Worm (Caenorhabditis elegans) whole organism, young adult: Measurements from ENCODE around the gene nhr-128.
A peak's percentile ranks its signal among the peaks of the same experiment; 100 is the strongest.

Experiments
- D2030.7 ChIP-seq: fragments of 200-800 bp; sonication (Bioruptor generic); IDR thresholded peaks from 2 replicates; pipeline ENCODE4 v1.3.6; 2022; ENCODE audit warnings: missing genetic modification reagents, missing genetic modification characterization, missing compliant biosample characterization
- F10E7.11 ChIP-seq: sonication (generic microtip); optimal IDR thresholded peaks from 2 replicates; lab custom pipeline; 2017; ENCODE audit warnings: mild to moderate bottlenecking, missing genetic modification characterization, moderate library complexity, missing compliant biosample characterization
- F22D6.2 ChIP-seq: sonication (generic microtip); optimal IDR thresholded peaks from 2 replicates; lab custom pipeline; 2016; ENCODE audit warnings: mild to moderate bottlenecking, missing genetic modification characterization, missing compliant biosample characterization
- F37B4.10 ChIP-seq: fragments of 200-800 bp; sonication (Bioruptor generic); IDR thresholded peaks from 2 replicates; pipeline ENCODE4 v1.3.6; 2022; ENCODE audit warnings: missing genetic modification characterization, missing compliant biosample characterization
- F39B2.1 ChIP-seq: fragments of 200-800 bp; sonication (Bioruptor generic); IDR thresholded peaks from 2 replicates; pipeline ENCODE4 v1.3.6; 2022; ENCODE audit warnings: missing genetic modification reagents, missing genetic modification characterization, missing compliant biosample characterization
- F52B5.7 ChIP-seq: sonication (generic microtip); optimal IDR thresholded peaks from 2 replicates; lab custom pipeline; 2016; ENCODE audit warnings: mild to moderate bottlenecking, missing genetic modification characterization, missing compliant biosample characterization
- Y53F4B.3 ChIP-seq: fragments of 200-800 bp; sonication (Bioruptor generic); IDR thresholded peaks from 2 replicates; pipeline ENCODE4 v1.3.6; 2022; ENCODE audit warnings: missing genetic modification reagents, missing genetic modification characterization, missing compliant biosample characterization
- Y53G8AR.9 ChIP-seq: fragments of 200-800 bp; sonication (Bioruptor generic); conservative IDR thresholded peaks from 2 replicates; pipeline ENCODE4 v1.3.6; 2022; ENCODE audit warnings: missing genetic modification reagents, missing genetic modification characterization, missing compliant biosample characterization
- Y56A3A.18 ChIP-seq: fragments of 200-800 bp; sonication (Bioruptor generic); IDR thresholded peaks from 2 replicates; pipeline ENCODE4 v1.3.6; 2022; ENCODE audit warnings: missing genetic modification reagents, missing genetic modification characterization, missing compliant biosample characterization
- ama-1 ChIP-seq, 3 experiments: fragments of 150-350 bp in 1 of 3; sonication (generic microtip) in 2 of 3; optimal IDR thresholded peaks; 2 replicates each; lab custom pipeline; 2014 to 2018; ENCODE audit warnings: missing biosample characterization in 2 of 3, missing genetic modification characterization in 2 of 3, missing genetic modification reagents in 2 of 3
- atf-7 ChIP-seq: sonication (generic microtip); optimal IDR thresholded peaks from 2 replicates; lab custom pipeline; 2017; ENCODE audit warnings: mild to moderate bottlenecking, missing genetic modification characterization, missing compliant biosample characterization
- attf-5 ChIP-seq: fragments of 200-800 bp; sonication (Bioruptor generic); optimal IDR thresholded peaks from 2 replicates; lab custom pipeline; 2018; ENCODE audit warnings: mild to moderate bottlenecking, missing genetic modification characterization, missing compliant biosample characterization
- cebp-1 ChIP-seq, 2 experiments: fragments of 200-800 bp in 1 of 2; sonication (Bioruptor generic) in 1 of 2; sonication (generic microtip) in 1 of 2; IDR thresholded peaks in 1 of 2; optimal IDR thresholded peaks in 1 of 2; 2 replicates each; pipeline versions ENCODE4 v1.3.6 to Lab custom; 2017 to 2022; ENCODE audit warnings: missing compliant biosample characterization in 2 of 2, missing genetic modification characterization in 2 of 2, mild to moderate bottlenecking in 1 of 2, missing genetic modification reagents in 1 of 2, moderate library complexity in 1 of 2
- efl-1 ChIP-seq: fragments of 150-350 bp; optimal IDR thresholded peaks from 2 replicates; lab custom pipeline; 2014; ENCODE audit warnings: missing biosample characterization, missing genetic modification reagents, missing genetic modification characterization
- egrh-3 ChIP-seq: fragments of 200-800 bp; sonication (Bioruptor generic); IDR thresholded peaks from 2 replicates; pipeline ENCODE4 v1.3.6; 2022; ENCODE audit warnings: missing genetic modification reagents, missing genetic modification characterization, missing compliant biosample characterization
- gei-17 ChIP-seq: fragments of 200-800 bp; sonication (Bioruptor generic); optimal IDR thresholded peaks from 2 replicates; lab custom pipeline; 2018; ENCODE audit warnings: mild to moderate bottlenecking, missing genetic modification characterization, missing compliant biosample characterization
- hlh-26 ChIP-seq: fragments of 200-800 bp; sonication (Bioruptor generic); conservative IDR thresholded peaks from 2 replicates; pipeline ENCODE4 v1.3.6; 2022; ENCODE audit warnings: missing genetic modification reagents, missing genetic modification characterization, missing compliant biosample characterization
- hmg-1.2 ChIP-seq: fragments of 200-800 bp; sonication (Bioruptor generic); IDR thresholded peaks from 2 replicates; pipeline ENCODE4 v1.3.6; 2022; ENCODE audit warnings: missing genetic modification reagents, missing genetic modification characterization, missing compliant biosample characterization
- let-526 ChIP-seq: fragments of 200-800 bp; sonication (Bioruptor generic); IDR thresholded peaks from 2 replicates; pipeline ENCODE4 v1.3.6; 2022; ENCODE audit warnings: missing genetic modification reagents, missing genetic modification characterization, missing compliant biosample characterization
- lin-26 ChIP-seq: fragments of 200-800 bp; sonication (Bioruptor generic); IDR thresholded peaks from 2 replicates; pipeline ENCODE4 v1.3.6; 2022; ENCODE audit warnings: missing genetic modification reagents, missing genetic modification characterization, missing compliant biosample characterization
- lsl-1 ChIP-seq: fragments of 200-800 bp; sonication (Bioruptor generic); optimal IDR thresholded peaks from 2 replicates; lab custom pipeline; 2018; ENCODE audit warnings: mild to moderate bottlenecking, missing genetic modification characterization, moderate library complexity, missing compliant biosample characterization
- madf-10 ChIP-seq: sonication (generic microtip); optimal IDR thresholded peaks from 2 replicates; lab custom pipeline; 2016; ENCODE audit warnings: mild to moderate bottlenecking, missing genetic modification characterization, missing compliant biosample characterization
- mxl-1 ChIP-seq: sonication (generic microtip); optimal IDR thresholded peaks from 2 replicates; lab custom pipeline; 2016; ENCODE audit warnings: missing genetic modification characterization, missing compliant biosample characterization
- nhr-27 ChIP-seq: fragments of 200-800 bp; sonication (Bioruptor generic); optimal IDR thresholded peaks from 2 replicates; lab custom pipeline; 2018; ENCODE audit warnings: mild to moderate bottlenecking, missing genetic modification characterization, moderate library complexity, missing compliant biosample characterization
- nhr-80 ChIP-seq: sonication (generic microtip); optimal IDR thresholded peaks from 2 replicates; lab custom pipeline; 2016; ENCODE audit warnings: missing genetic modification characterization, missing compliant biosample characterization
- pha-4 ChIP-seq: fragments of 150-350 bp; sonication (generic microtip); optimal IDR thresholded peaks from 2 replicates; lab custom pipeline; 2014; ENCODE audit warnings: missing biosample characterization, missing genetic modification reagents, missing genetic modification characterization
- rcor-1 ChIP-seq: fragments of 200-800 bp; sonication (Bioruptor generic); IDR thresholded peaks from 2 replicates; pipeline ENCODE4 v1.3.6; 2022; ENCODE audit warnings: missing genetic modification reagents, missing genetic modification characterization, missing compliant biosample characterization
- rec-8 ChIP-seq, 2 experiments: sonication (generic microtip); optimal IDR thresholded peaks; 2 replicates each; lab custom pipeline; 2016; ENCODE audit warnings: mild to moderate bottlenecking in 2 of 2, missing genetic modification characterization in 2 of 2, missing genetic modification reagents in 2 of 2, missing genotype in 2 of 2, missing biosample characterization in 1 of 2, missing compliant biosample characterization in 1 of 2, moderate library complexity in 1 of 2
- rpc-1 ChIP-seq, 2 experiments: fragments of 150-350 bp in 1 of 2; sonication (generic microtip) in 1 of 2; optimal IDR thresholded peaks; 2 replicates each; lab custom pipeline; 2014 to 2018; ENCODE audit warnings: missing biosample characterization in 1 of 2, missing genetic modification characterization in 1 of 2, missing genetic modification reagents in 1 of 2, missing genotype in 1 of 2
- sdz-38 ChIP-seq: sonication (generic microtip); optimal IDR thresholded peaks from 2 replicates; lab custom pipeline; 2016; ENCODE audit warnings: missing genotype, missing genetic modification characterization, missing compliant biosample characterization
- snpc-1.3 ChIP-seq: sonication (generic microtip); optimal IDR thresholded peaks from 2 replicates; lab custom pipeline; 2017; ENCODE audit warnings: missing genetic modification characterization, mild to moderate bottlenecking, missing compliant biosample characterization, antibody characterized with exemption, moderate library complexity, missing genotype, missing genetic modification reagents; ENCODE audit not compliant: insufficient read depth
- sptf-2 ChIP-seq: fragments of 200-800 bp; sonication (Bioruptor generic); optimal IDR thresholded peaks from 2 replicates; lab custom pipeline; 2018; ENCODE audit warnings: mild to moderate bottlenecking, missing genetic modification characterization, missing compliant biosample characterization
- tbp1 ChIP-seq: fragments of 200-800 bp; sonication (Bioruptor generic); optimal IDR thresholded peaks from 2 replicates; lab custom pipeline; 2018; ENCODE audit warnings: mild to moderate bottlenecking, missing genetic modification characterization, missing compliant biosample characterization
- unc-130 ChIP-seq: sonication (generic microtip); optimal IDR thresholded peaks from 2 replicates; lab custom pipeline; 2016; ENCODE audit warnings: missing genetic modification reagents, missing genetic modification characterization, missing compliant biosample characterization
- unc-62 ChIP-seq: fragments of 150-350 bp; optimal IDR thresholded peaks from 2 replicates; lab custom pipeline; 2014; ENCODE audit warnings: missing biosample characterization, missing genetic modification reagents, missing genetic modification characterization
- zfh-2 ChIP-seq: fragments of 200-800 bp; sonication (Bioruptor generic); conservative IDR thresholded peaks from 2 replicates; pipeline ENCODE4 v1.3.6; 2022; ENCODE audit warnings: missing genetic modification reagents, missing genetic modification characterization, missing compliant biosample characterization
- zim-3 ChIP-seq: sonication (generic microtip); optimal IDR thresholded peaks from 2 replicates; lab custom pipeline; 2017; ENCODE audit warnings: mild to moderate bottlenecking, missing genetic modification characterization, moderate library complexity, missing compliant biosample characterization
- ztf-18 ChIP-seq: sonication (generic microtip); optimal IDR thresholded peaks from 2 replicates; lab custom pipeline; 2016; ENCODE audit warnings: missing genotype, mild to moderate bottlenecking, missing genetic modification characterization, missing compliant biosample characterization
- ztf-22 ChIP-seq: fragments of 200-800 bp; sonication (Bioruptor generic); optimal IDR thresholded peaks from 2 replicates; lab custom pipeline; 2018; ENCODE audit warnings: mild to moderate bottlenecking, missing genetic modification characterization, moderate library complexity, missing compliant biosample characterization
- ztf-6 ChIP-seq: fragments of 200-800 bp; sonication (Bioruptor generic); IDR thresholded peaks from 2 replicates; pipeline ENCODE4 v1.3.6; 2022; ENCODE audit warnings: missing genetic modification reagents, missing genetic modification characterization, missing compliant biosample characterization

nhr-128 gene

DNA sequence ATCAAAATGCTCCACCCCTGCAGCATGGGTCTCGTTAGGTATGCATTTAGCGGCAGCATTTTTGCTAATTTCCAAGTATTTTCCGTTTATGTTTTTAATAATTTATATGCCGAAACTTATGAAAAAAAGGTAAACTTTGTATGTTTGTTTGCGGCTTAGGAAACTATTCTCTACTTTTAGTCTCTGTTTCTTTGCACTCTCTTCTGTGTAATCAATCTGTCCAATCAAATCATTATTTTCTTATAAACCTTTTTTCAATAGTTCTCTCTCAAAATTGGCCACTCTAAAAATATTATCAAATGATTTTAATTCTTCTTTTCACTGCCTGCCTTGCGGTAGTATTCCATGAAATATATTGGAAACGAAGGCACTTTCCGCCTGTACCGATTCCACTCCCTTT is 16.1 kb downstream of the nhr-128 start:
- TF ChIP-seq unc-130 (GFP tag; lab: Kevin White, UChicago) (no peak), F37B4.10 (GFP tag; lab: Robert Waterston, UW) (no peak), F22D6.2 (tag; lab: Kevin White, UChicago) (no peak), rcor-1 (GFP tag; lab: Robert Waterston, UW) (no peak), D2030.7 (GFP tag; lab: Robert Waterston, UW) (no peak), atf-7 (tag; lab: Kevin White, UChicago) (no peak), tbp1 (GFP tag; lab: Kevin White, UChicago) (no peak), egrh-3 (GFP tag; lab: Robert Waterston, UW) (no peak), ztf-6 (GFP tag; lab: Robert Waterston, UW) (no peak), Y56A3A.18 (GFP tag; lab: Robert Waterston, UW) (no peak)

DNA sequence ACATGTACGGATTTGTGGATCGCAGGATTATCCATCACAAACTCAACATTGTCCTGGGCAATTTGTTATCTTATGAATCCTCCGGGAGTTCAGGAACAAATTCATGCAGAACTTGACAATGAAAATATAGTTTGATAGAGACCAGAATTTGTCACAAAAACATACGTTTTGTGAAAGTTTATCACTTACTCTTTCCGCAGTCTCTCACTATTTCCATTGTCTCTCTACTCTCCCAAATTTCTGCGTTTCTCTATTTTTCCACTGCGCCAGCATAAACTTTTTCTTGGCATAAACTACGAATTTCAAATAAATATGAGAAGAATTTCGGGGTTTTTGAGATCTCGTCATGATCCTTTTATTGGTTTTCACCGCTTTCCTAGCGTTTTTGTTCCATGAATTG is 20.8 kb downstream of the nhr-128 start, which contains the start of gene cyp-33C3:
Gene cyp-33C3, plus strand, starts transcription at position 149 of the 400 bp plus-strand sequence.
- TF ChIP-seq lsl-1 (GFP tag; lab: Kevin White, UChicago) (no peak), rcor-1 (GFP tag; lab: Robert Waterston, UW) (no peak), F39B2.1 (GFP tag; lab: Robert Waterston, UW) (no peak), hmg-1.2 (peak; percentile 41; the same call in 1 of the 2 replicates), hlh-26 (GFP tag; lab: Robert Waterston, UW) (no peak), rec-8 (tag; optimal IDR thresholded peaks at IDR 0.05; lab: Kevin White, UChicago) (no peak), rpc-1 (optimal IDR thresholded peaks at IDR 0.05; lab: Kevin White, UChicago) (no peak), rpc-1 (tag; optimal IDR thresholded peaks at IDR 0.05; lab: Kevin White, UChicago) (no peak)

ce11 chrV:2244751-2245150 is 22.9 kb downstream of the nhr-128 start, which contains the start of gene cyp-33C5:
cyp-33C5 (plus strand) TSS chrV:2245004.
- peak; percentile 4 for TF ChIP-seq nhr-80 (tag; lab: Kevin White, UChicago)
- peak; percentile 80; the same call in 1 of the 2 replicates for TF ChIP-seq hmg-1.2
- no peak for TF ChIP-seq Y53F4B.3
- TF ChIP-seq madf-10 (tag; lab: Kevin White, UChicago), result no peak

DNA sequence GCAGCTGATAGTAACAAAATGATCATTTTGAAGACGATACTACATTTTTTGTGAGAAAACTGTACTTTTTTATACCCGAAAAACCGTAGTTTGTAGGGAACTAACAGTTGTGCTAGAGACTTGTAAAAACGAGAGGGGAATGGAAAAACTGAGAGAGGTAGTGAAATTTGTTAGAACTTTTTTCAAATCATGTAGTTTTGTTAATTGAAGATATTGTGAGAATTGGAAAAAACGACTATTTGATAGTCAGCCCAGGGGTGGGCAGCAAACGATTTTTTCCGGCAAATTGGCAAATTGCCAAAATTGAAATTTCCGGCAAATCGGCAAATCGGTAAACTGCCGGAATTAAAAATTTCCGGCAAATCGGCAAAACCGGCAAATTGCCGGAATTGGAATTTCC is 27.4 kb downstream of the nhr-128 start, which contains the start of gene cyp-33C6:
Gene cyp-33C6, minus strand, starts transcription at position 101 of the 400 bp plus-strand sequence.
- no peak for TF ChIP-seq F10E7.11
- no peak for TF ChIP-seq F52B5.7
- no peak for TF ChIP-seq gei-17 (GFP tag; lab: Kevin White, UChicago)
- TF ChIP-seq efl-1 (GFP tag; lab: Kevin White, UChicago), result no peak
- no peak for TF ChIP-seq ama-1 (optimal IDR thresholded peaks at IDR 0.05; lab: Kevin White, UChicago)
- TF ChIP-seq ama-1 (GFP tag; optimal IDR thresholded peaks at IDR 0.05; lab: Kevin White, UChicago), result no peak
- no peak for TF ChIP-seq hlh-26 (GFP tag; lab: Robert Waterston, UW)
- TF ChIP-seq ztf-22, result no peak
- no peak for TF ChIP-seq sdz-38 (tag; lab: Kevin White, UChicago)
- no peak for TF ChIP-seq zfh-2 (GFP tag; lab: Robert Waterston, UW)

DNA sequence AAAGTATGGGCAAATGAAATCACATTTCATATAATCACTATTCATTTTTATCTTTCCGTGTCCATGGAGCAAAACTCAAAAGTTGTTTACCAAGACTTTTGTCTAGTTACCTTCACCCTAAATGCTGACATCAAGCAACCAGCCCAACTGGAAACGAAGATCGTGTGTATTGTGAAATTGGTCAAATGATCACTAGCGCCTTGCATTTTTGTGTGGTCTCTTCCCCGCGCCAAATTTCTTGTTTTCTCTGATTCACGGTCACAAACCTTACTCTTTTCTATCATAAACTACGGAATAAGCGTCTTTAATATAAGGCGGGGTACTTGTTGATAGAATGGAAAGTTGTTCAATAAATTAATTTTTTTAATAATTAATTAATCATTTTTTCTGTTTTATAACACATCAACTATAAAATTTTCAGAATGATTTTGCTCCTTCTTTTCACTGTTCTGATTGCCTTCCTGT is 28.3 kb downstream of the nhr-128 start, which contains the start of gene cyp-33C7:
Gene cyp-33C7, plus strand, starts transcription at position 415 of the 465 bp plus-strand sequence.
- TF ChIP-seq F37B4.10 (GFP tag; lab: Robert Waterston, UW) (no peak), Y53G8AR.9 (no peak), sptf-2 (GFP tag; lab: Kevin White, UChicago) (no peak), attf-5 (GFP tag; lab: Kevin White, UChicago) (peak; percentile 56), snpc-1.3 (tag; lab: Kevin White, UChicago) (no peak), pha-4 (tag; lab: Kevin White, UChicago) (peak; percentile 62), zim-3 (tag; lab: Kevin White, UChicago) (no peak), cebp-1 (GFP tag; IDR thresholded peaks at IDR 0.05; lab: Robert Waterston, UW) (peak; percentile 95), cebp-1 (tag; optimal IDR thresholded peaks at IDR 0.05; lab: Kevin White, UChicago) (peak; percentile 96), lin-26 (no peak), ztf-18 (tag; lab: Kevin White, UChicago) (no peak), let-526 (GFP tag; lab: Robert Waterston, UW) (no peak), F10E7.11 (no peak), mxl-1 (no peak), hmg-1.2 (peak; percentile 18; the same call in 1 of the 2 replicates), nhr-27 (tag; lab: Kevin White, UChicago) (no peak), unc-62 (GFP tag; lab: Kevin White, UChicago) (peak; percentile 28), nhr-80 (tag; lab: Kevin White, UChicago) (peak; percentile 85)
